Fruit fly (Drosophila melanogaster) whole organism, prepupa: ENCODE results near the gene CG42537.

Source experiments
- CG6808 ChIP-seq: fragments of 200-800 bp; sonication (Bioruptor generic); optimal IDR thresholded peaks from 3 replicates; lab custom pipeline; 2017; ENCODE audit warnings: missing biosample characterization, missing genetic modification characterization, mild to moderate bottlenecking, moderate library complexity, missing genetic modification reagents
- Lpt ChIP-seq: fragments of 200-800 bp; sonication (Bioruptor generic); optimal IDR thresholded peaks from 3 replicates; lab custom pipeline; 2016; ENCODE audit warnings: missing biosample characterization, missing genetic modification characterization
- Sox15 ChIP-seq: fragments of 200-800 bp; sonication (Bioruptor generic); optimal IDR thresholded peaks from 3 replicates; lab custom pipeline; 2016; ENCODE audit warnings: missing biosample characterization, missing genetic modification characterization
- eg ChIP-seq: fragments of 200-800 bp; sonication (Bioruptor generic); IDR thresholded peaks from 3 replicates; pipeline ENCODE4 v1.3.6; 2022; ENCODE audit warnings: missing biosample characterization, missing genetic modification characterization
- fkh ChIP-seq: fragments of 200-800 bp; sonication (Bioruptor generic); optimal IDR thresholded peaks from 3 replicates; lab custom pipeline; 2017; ENCODE audit warnings: missing biosample characterization, mild to moderate bottlenecking, missing genetic modification characterization, moderate library complexity
- ss ChIP-seq, 2 experiments: fragments of 200-800 bp; sonication (Bioruptor generic); optimal IDR thresholded peaks; 2 replicates in 1 of 2; 3 replicates in 1 of 2; lab custom pipeline; 2017 to 2018; ENCODE audit warnings: mild to moderate bottlenecking in 2 of 2, missing biosample characterization in 2 of 2, missing genetic modification characterization in 2 of 2, moderate library complexity in 1 of 2

dm6 chr3R:6375944-6376343 is 1.7 kb upstream of the CG42537 start, which contains the start of gene CRAT:
- TF ChIP-seq Lpt (GFP tag; lab: Kevin White, UChicago) (no peak), Sox15 (GFP tag; lab: Kevin White, UChicago) (no peak), eg (GFP tag; lab: Robert Waterston, UW) (no peak), CG6808 (GFP tag; lab: Kevin White, UChicago) (no peak), ss (GFP tag; optimal IDR thresholded peaks at IDR 0.05; lab: Kevin White, UChicago) (no peak), fkh (GFP tag; lab: Kevin White, UChicago) (no peak)
